Fruit fly (Drosophila melanogaster) S2 (cell line): Measurements from ENCODE around the gene ssx.
A peak's percentile ranks its signal among the peaks of the same experiment; 100 is the strongest.

Experiments used
- CG8478 ChIP-seq: fragments of >200 bp; optimal IDR thresholded peaks from 2 replicates; lab custom pipeline; 2018
- CTCF ChIP-seq, 2 experiments: fragments of >200 bp; optimal IDR thresholded peaks; 2 replicates each; lab custom pipeline; 2018

DNA sequence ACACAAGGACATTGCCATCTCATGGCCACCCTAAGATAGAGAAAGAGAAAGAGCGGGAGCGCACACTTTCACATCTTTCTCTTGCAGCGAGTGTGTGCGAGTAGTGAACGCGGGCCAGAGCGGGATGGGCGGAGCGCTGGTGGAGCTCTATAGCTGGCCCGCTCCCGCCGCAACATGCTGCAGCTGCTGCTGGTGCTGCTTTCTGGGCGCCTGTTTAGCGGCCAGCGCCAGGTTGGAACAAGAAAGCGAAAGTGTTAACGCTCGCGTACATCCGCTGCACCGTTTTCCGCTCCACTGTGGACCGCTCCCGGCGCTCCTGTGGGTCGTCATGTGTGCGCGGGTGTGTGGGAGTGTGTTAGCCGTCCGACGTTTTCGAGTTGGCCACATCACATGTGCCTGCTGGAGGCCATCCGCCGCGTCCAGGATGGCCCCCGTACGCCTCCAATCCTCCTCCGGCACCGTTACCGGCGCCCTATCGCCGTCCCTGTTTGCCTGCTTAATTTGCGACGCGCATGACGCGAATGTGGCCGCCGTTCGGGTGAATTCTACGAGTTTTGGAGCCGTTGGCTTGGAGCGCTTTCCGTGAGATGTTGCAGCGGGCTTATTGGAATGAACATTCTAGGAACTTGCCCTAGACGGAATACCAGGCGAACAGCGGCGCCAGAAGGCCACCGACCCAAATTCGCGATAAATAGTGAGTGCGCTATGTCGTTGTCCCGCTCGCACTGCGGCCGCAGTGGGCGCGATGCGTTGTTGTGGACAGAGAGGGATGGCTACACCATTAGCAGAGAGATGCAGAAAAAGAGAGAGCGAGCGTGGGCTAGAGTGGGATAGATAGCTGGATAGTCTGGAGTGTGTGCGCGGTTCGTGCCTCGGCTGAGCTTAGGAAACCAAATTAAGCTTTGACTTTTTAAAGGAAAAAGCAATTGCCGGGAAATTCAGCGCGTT is 28.9 kb downstream of the ssx start:
- TF ChIP-seq CTCF (optimal IDR thresholded peaks at IDR 0.05; lab: Kevin White, UChicago), result peak; percentile 56
- TF ChIP-seq CG8478, result peak; percentile 65
